Worm (Caenorhabditis elegans) whole organism, late embryonic: Measurements from ENCODE around the gene M01F1.8.

Source experiments
- C08G9.2 ChIP-seq: sonication (generic microtip); optimal IDR thresholded peaks from 2 replicates; lab custom pipeline; 2016; ENCODE audit warnings: mild to moderate bottlenecking, missing genetic modification characterization, moderate library complexity, missing compliant biosample characterization
- C38D4.7 ChIP-seq: fragments of 200-800 bp; sonication (Bioruptor generic); optimal IDR thresholded peaks from 2 replicates; lab custom pipeline; 2018; ENCODE audit warnings: mild to moderate bottlenecking, missing genetic modification characterization, moderate library complexity, missing compliant biosample characterization
- F13H6.1 ChIP-seq: sonication (generic microtip); optimal IDR thresholded peaks from 2 replicates; lab custom pipeline; 2016; ENCODE audit warnings: missing genetic modification characterization, missing compliant biosample characterization
- K02D7.2 ChIP-seq: sonication (generic microtip); optimal IDR thresholded peaks from 2 replicates; lab custom pipeline; 2017; ENCODE audit warnings: mild to moderate bottlenecking, missing genetic modification characterization, missing compliant biosample characterization
- T23F11.4 ChIP-seq: fragments of 200-800 bp; sonication (Bioruptor generic); optimal IDR thresholded peaks from 2 replicates; lab custom pipeline; 2018; ENCODE audit warnings: mild to moderate bottlenecking, missing genetic modification characterization, missing compliant biosample characterization
- ahr-1 ChIP-seq: sonication (generic microtip); optimal IDR thresholded peaks from 2 replicates; lab custom pipeline; 2016; ENCODE audit warnings: missing genetic modification characterization, missing compliant biosample characterization
- ama-1 ChIP-seq: fragments of 150-350 bp; optimal IDR thresholded peaks from 2 replicates; lab custom pipeline; 2014
- ceh-14 ChIP-seq: sonication (generic microtip); optimal IDR thresholded peaks from 2 replicates; lab custom pipeline; 2016; ENCODE audit warnings: missing genotype, missing genetic modification characterization, missing compliant biosample characterization
- ceh-18 ChIP-seq: sonication (generic microtip); optimal IDR thresholded peaks from 2 replicates; lab custom pipeline; 2016; ENCODE audit warnings: missing genetic modification characterization, missing compliant biosample characterization
- ceh-22 ChIP-seq: sonication (generic microtip); optimal IDR thresholded peaks from 2 replicates; lab custom pipeline; 2017; ENCODE audit warnings: missing biosample characterization, missing genetic modification characterization
- ceh-24 ChIP-seq: sonication (generic microtip); optimal IDR thresholded peaks from 2 replicates; lab custom pipeline; 2016; ENCODE audit warnings: mild to moderate bottlenecking, missing genetic modification characterization, missing compliant biosample characterization
- ceh-34 ChIP-seq: sonication (generic microtip); optimal IDR thresholded peaks from 2 replicates; lab custom pipeline; 2016; ENCODE audit warnings: mild to moderate bottlenecking, missing genetic modification characterization, missing compliant biosample characterization
- ceh-48 ChIP-seq: sonication (generic microtip); optimal IDR thresholded peaks from 2 replicates; lab custom pipeline; 2016; ENCODE audit warnings: missing genetic modification characterization, inconsistent platforms, missing compliant biosample characterization
- ceh-6 ChIP-seq: fragments of 200-800 bp; sonication (Bioruptor generic); optimal IDR thresholded peaks from 2 replicates; lab custom pipeline; 2018; ENCODE audit warnings: mild to moderate bottlenecking, missing genetic modification characterization, missing compliant biosample characterization
- che-1 ChIP-seq: sonication (generic microtip); optimal IDR thresholded peaks from 2 replicates; lab custom pipeline; 2016; ENCODE audit warnings: mild to moderate bottlenecking, missing genetic modification characterization, missing compliant biosample characterization
- dmd-4 ChIP-seq: sonication (generic microtip); optimal IDR thresholded peaks from 2 replicates; lab custom pipeline; 2016; ENCODE audit warnings: borderline replicate concordance, missing genetic modification characterization, missing compliant biosample characterization
- dve-1 ChIP-seq: sonication (generic microtip); optimal IDR thresholded peaks from 2 replicates; lab custom pipeline; 2017; ENCODE audit warnings: antibody characterized with exemption, mild to moderate bottlenecking, missing genetic modification characterization, missing compliant biosample characterization
- elt-2 ChIP-seq: sonication (generic microtip); optimal IDR thresholded peaks from 2 replicates; lab custom pipeline; 2016; ENCODE audit warnings: missing genetic modification reagents, missing genetic modification characterization, missing compliant biosample characterization
- ets-4 ChIP-seq: sonication (generic microtip); optimal IDR thresholded peaks from 2 replicates; lab custom pipeline; 2016; ENCODE audit warnings: missing genetic modification characterization, missing compliant biosample characterization
- eyg-1 ChIP-seq: sonication (generic microtip); optimal IDR thresholded peaks from 2 replicates; lab custom pipeline; 2016; ENCODE audit warnings: missing genotype, missing genetic modification characterization, missing compliant biosample characterization
- fkh-10 ChIP-seq: fragments of 150-350 bp; optimal IDR thresholded peaks from 2 replicates; lab custom pipeline; 2014; ENCODE audit warnings: missing biosample characterization, missing genetic modification reagents, missing genetic modification characterization
- fkh-6 ChIP-seq: sonication (generic microtip); optimal IDR thresholded peaks from 2 replicates; lab custom pipeline; 2016; ENCODE audit warnings: missing genetic modification characterization, missing compliant biosample characterization
- hlh-15 ChIP-seq: sonication (generic microtip); optimal IDR thresholded peaks from 2 replicates; lab custom pipeline; 2016; ENCODE audit warnings: missing genetic modification characterization, missing compliant biosample characterization
- hlh-8 ChIP-seq: sonication (generic microtip); optimal IDR thresholded peaks from 2 replicates; lab custom pipeline; 2016; ENCODE audit warnings: missing genotype, missing genetic modification characterization, missing compliant biosample characterization
- lim-6 ChIP-seq: sonication (generic microtip); optimal IDR thresholded peaks from 2 replicates; lab custom pipeline; 2016; ENCODE audit warnings: missing genetic modification characterization, missing compliant biosample characterization
- mec-3 ChIP-seq: sonication (generic microtip); optimal IDR thresholded peaks from 2 replicates; lab custom pipeline; 2016; ENCODE audit warnings: borderline replicate concordance, missing genetic modification characterization, missing compliant biosample characterization
- nfya-1 ChIP-seq: sonication (generic microtip); optimal IDR thresholded peaks from 2 replicates; lab custom pipeline; 2017; ENCODE audit warnings: missing genetic modification characterization, mild to moderate bottlenecking, missing compliant biosample characterization, antibody characterized with exemption, moderate library complexity
- odd-2 ChIP-seq: sonication (generic microtip); optimal IDR thresholded peaks from 2 replicates; lab custom pipeline; 2017; ENCODE audit warnings: antibody characterized with exemption, mild to moderate bottlenecking, missing genetic modification characterization, missing compliant biosample characterization
- pag-3 ChIP-seq: sonication (generic microtip); optimal IDR thresholded peaks from 2 replicates; lab custom pipeline; 2016; ENCODE audit warnings: missing compliant biosample characterization, missing genetic modification characterization, borderline replicate concordance
- pha-4 ChIP-seq: fragments of 150-350 bp; optimal IDR thresholded peaks from 2 replicates; lab custom pipeline; 2018; ENCODE audit warnings: missing biosample characterization, missing genetic modification reagents, missing genetic modification characterization
- pqm-1 ChIP-seq: sonication (generic microtip); optimal IDR thresholded peaks from 2 replicates; lab custom pipeline; 2016; ENCODE audit warnings: missing genetic modification characterization, missing compliant biosample characterization
- rnt-1 ChIP-seq: sonication (generic microtip); optimal IDR thresholded peaks from 2 replicates; lab custom pipeline; 2016; ENCODE audit warnings: missing genetic modification characterization, missing compliant biosample characterization
- sox-2 ChIP-seq: fragments of 200-800 bp; sonication (Bioruptor generic); IDR thresholded peaks from 2 replicates; pipeline ENCODE4 v1.3.6; 2022; ENCODE audit warnings: missing genetic modification reagents, missing genetic modification characterization, missing compliant biosample characterization
- syd-9 ChIP-seq: sonication (generic microtip); optimal IDR thresholded peaks from 2 replicates; lab custom pipeline; 2016; ENCODE audit warnings: mild to moderate bottlenecking, missing genetic modification characterization, moderate library complexity, missing compliant biosample characterization
- ttx-3 ChIP-seq: sonication (generic microtip); optimal IDR thresholded peaks from 2 replicates; lab custom pipeline; 2016; ENCODE audit warnings: missing genetic modification reagents, missing genetic modification characterization, missing compliant biosample characterization
- unc-3 ChIP-seq, 2 experiments: fragments of 200-800 bp in 1 of 2; sonication (Bioruptor generic) in 1 of 2; sonication (generic microtip) in 1 of 2; conservative IDR thresholded peaks in 1 of 2; optimal IDR thresholded peaks in 1 of 2; 2 replicates each; pipeline versions ENCODE4 v1.3.6 to Lab custom; 2016 to 2022; ENCODE audit warnings: missing compliant biosample characterization in 2 of 2, missing genetic modification characterization in 2 of 2, missing genetic modification reagents in 1 of 2
- unc-55 ChIP-seq: sonication (generic microtip); optimal IDR thresholded peaks from 2 replicates; lab custom pipeline; 2017; ENCODE audit warnings: missing biosample characterization, missing genetic modification reagents, missing genetic modification characterization
- unc-86 ChIP-seq: sonication (generic microtip); optimal IDR thresholded peaks from 2 replicates; lab custom pipeline; 2016; ENCODE audit warnings: missing genetic modification characterization, missing compliant biosample characterization
- ztf-16 ChIP-seq: sonication (generic microtip); optimal IDR thresholded peaks from 2 replicates; lab custom pipeline; 2017; ENCODE audit warnings: missing genetic modification characterization, missing compliant biosample characterization

The M01F1.8 gene

DNA sequence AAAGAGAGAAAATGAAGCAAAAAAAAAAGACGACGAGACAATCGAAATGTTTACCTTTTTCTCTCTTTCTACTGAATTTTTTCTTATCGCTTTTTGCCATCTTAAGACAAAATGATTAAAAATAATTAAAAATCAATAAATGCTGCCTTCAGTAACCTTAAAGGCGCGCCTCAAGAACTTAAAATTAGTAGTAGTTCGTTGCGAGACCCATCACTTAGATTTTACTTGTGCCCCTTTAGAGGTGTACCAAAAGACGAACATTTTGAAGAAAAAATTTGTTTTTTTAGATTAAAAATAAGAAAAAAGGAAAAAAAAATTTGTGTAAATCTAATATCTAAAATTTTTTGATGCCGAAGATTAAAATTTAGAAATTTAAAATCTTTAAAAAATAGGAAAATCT lies 31.4 kb downstream of the M01F1.8 start:
- TF ChIP-seq sox-2 (GFP tag; lab: Robert Waterston, UW) (no peak), dmd-4 (tag; lab: Kevin White, UChicago) (no peak), ama-1 (lab: Kevin White, UChicago) (no peak), C38D4.7 (GFP tag; lab: Kevin White, UChicago) (no peak), pha-4 (tag; lab: Kevin White, UChicago) (no peak), hlh-8 (tag; lab: Kevin White, UChicago) (no peak), rnt-1 (tag; lab: Kevin White, UChicago) (no peak), fkh-6 (tag; lab: Kevin White, UChicago) (no peak), mec-3 (tag; lab: Kevin White, UChicago) (no peak), eyg-1 (tag; lab: Kevin White, UChicago) (no peak)
- TF ChIP-seq, all 69 proteins: peak for 0

DNA sequence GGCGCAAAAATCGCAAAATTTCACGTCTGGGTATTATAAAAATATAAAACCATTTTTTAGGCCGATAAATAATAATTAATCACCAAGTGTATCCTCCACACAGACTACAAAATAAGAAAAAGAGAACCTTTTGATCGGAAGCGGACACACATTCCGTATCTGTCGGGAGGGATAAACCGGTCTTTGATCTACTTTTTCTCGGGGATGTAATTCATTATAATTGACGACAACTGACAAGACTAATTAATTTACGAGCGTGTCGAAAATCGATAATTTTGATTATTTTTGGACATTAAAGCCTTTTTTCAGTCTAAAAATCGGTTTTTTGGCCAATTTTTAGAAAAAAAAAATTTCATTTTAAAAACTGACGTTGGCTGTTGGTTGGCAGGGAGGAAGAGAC lies 31.9 kb downstream of the M01F1.8 start:
- no peak for TF ChIP-seq ceh-24
- no peak for TF ChIP-seq elt-2
- peak; percentile 80 for TF ChIP-seq unc-55 (GFP tag; lab: Kevin White, UChicago)

ce11 chrIII:3469646-3470045 lies 32.7 kb downstream of the M01F1.8 start, which contains the start of gene smim-14:
TSS of gene smim-14 (minus strand) at chrIII:3469746.
- no peak for TF ChIP-seq unc-3 (GFP tag; conservative IDR thresholded peaks at IDR 0.05; lab: Robert Waterston, UW)
- no peak for TF ChIP-seq unc-3 (tag; optimal IDR thresholded peaks at IDR 0.05; lab: Kevin White, UChicago)
- TF ChIP-seq ama-1 (lab: Kevin White, UChicago): no peak
- no peak for TF ChIP-seq che-1
- no peak for TF ChIP-seq dve-1 (tag; lab: Kevin White, UChicago)
- TF ChIP-seq lim-6: no peak
- TF ChIP-seq ets-4 (tag; lab: Kevin White, UChicago): no peak
- no peak for TF ChIP-seq ceh-48 (tag; lab: Kevin White, UChicago)
- no peak for TF ChIP-seq odd-2 (tag; lab: Kevin White, UChicago)
- no peak for TF ChIP-seq elt-2
- TF ChIP-seq syd-9 (tag; lab: Kevin White, UChicago): no peak
- no peak for TF ChIP-seq C08G9.2 (tag; lab: Kevin White, UChicago)
- no peak for TF ChIP-seq hlh-8 (tag; lab: Kevin White, UChicago)
- no peak for TF ChIP-seq ahr-1 (tag; lab: Kevin White, UChicago)
- TF ChIP-seq unc-86 (tag; lab: Kevin White, UChicago): no peak
- no peak for TF ChIP-seq K02D7.2
- TF ChIP-seq hlh-15 (tag; lab: Kevin White, UChicago): no peak
- no peak for TF ChIP-seq ceh-6 (GFP tag; lab: Kevin White, UChicago)
- no peak for TF ChIP-seq ttx-3
- TF ChIP-seq pha-4 (tag; lab: Kevin White, UChicago): no peak
- no peak for TF ChIP-seq nfya-1 (tag; lab: Kevin White, UChicago)
- TF ChIP-seq, all 69 proteins: peak for 0

DNA sequence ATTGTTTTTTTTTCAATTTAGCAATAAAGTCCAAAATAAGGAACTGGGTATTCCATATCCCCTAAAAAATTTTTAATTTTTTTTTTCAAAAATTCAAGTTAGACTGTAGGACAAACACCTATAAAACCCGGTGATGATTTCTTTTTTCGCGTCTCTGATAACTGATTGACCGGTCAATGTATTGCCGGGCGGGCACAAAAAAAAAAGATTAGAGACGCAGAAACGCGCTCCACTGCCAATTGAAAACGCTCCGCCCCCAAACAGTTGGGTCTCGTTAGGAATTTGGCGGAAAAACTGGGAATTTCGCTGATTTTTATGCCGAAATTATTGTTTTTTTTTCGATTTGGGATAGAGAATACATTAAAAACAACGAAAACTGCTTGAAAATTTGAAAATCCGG lies 34.0 kb downstream of the M01F1.8 start:
- TF ChIP-seq T23F11.4 (no peak), ceh-18 (no peak), pqm-1 (no peak), ceh-14 (no peak), K02D7.2 (no peak), ama-1 (lab: Kevin White, UChicago) (no peak), ttx-3 (no peak), hlh-8 (tag; lab: Kevin White, UChicago) (no peak), ceh-22 (tag; lab: Kevin White, UChicago) (no peak), C08G9.2 (tag; lab: Kevin White, UChicago) (no peak), ztf-16 (tag; lab: Kevin White, UChicago) (no peak), ceh-34 (tag; lab: Kevin White, UChicago) (no peak), fkh-10 (GFP tag; lab: Kevin White, UChicago) (no peak), F13H6.1 (tag; lab: Kevin White, UChicago) (no peak), pag-3 (tag; lab: Kevin White, UChicago) (no peak)
